Worm (Caenorhabditis elegans): ENCODE data around the gene his-35.

DNA sequence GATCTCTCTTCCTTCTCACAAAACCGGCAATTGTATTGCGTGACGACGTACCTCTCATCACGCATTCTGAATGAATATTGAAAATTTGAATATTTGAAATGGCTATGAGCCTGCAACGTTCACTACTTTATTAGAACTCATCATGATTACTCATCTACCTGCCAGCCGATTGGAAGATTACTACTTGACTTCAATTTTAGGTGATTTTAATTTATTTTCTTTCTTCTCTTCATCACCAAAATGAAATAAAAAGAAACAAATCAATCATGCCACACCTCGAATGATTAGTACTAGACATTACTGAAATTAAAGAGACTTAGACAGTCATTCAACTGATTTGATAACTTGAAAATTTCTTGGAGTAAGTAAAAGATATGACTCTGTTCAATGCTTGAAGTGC is 39.2 kb upstream of the his-35 start:
- TF ChIP-seq nhr-10 (tag; optimal IDR thresholded peaks at IDR 0.05) = no peak
- TF ChIP-seq lin-11 (tag; optimal IDR thresholded peaks at IDR 0.05) = no peak

All from whole organism, L2 larva.